Worm (Caenorhabditis elegans): ENCODE data around the gene srx-7.

srx-7 gene

ce11 chrV:608844-609243, 48.8 kb downstream of the srx-7 start, which contains the start of gene srw-109:
Gene srw-109, minus strand, starts transcription at chrV:608944.
- TF ChIP-seq ceh-39 (tag; optimal IDR thresholded peaks at IDR 0.05) (no peak), elt-1 (tag; optimal IDR thresholded peaks at IDR 0.05; ENCODE audit: borderline replicate concordance, insufficient read depth) (no peak), flh-1 (GFP tag; optimal IDR thresholded peaks at IDR 0.05) (no peak), ceh-83 (GFP tag; optimal IDR thresholded peaks at IDR 0.05) (no peak), nhr-28 (tag; optimal IDR thresholded peaks at IDR 0.05) (no peak), sptf-1 (tag; optimal IDR thresholded peaks at IDR 0.05) (no peak), sem-2 (GFP tag; optimal IDR thresholded peaks at IDR 0.05) (no peak), mls-2 (tag; optimal IDR thresholded peaks at IDR 0.05) (no peak), lsy-2 (tag; optimal IDR thresholded peaks at IDR 0.05) (no peak), M03D4.4 (tag; optimal IDR thresholded peaks at IDR 0.05) (no peak), unc-62 (GFP tag; optimal IDR thresholded peaks at IDR 0.05) (no peak), ztf-11 (tag; optimal IDR thresholded peaks at IDR 0.05) (no peak)

- TF ChIP-seq elt-3 (tag; optimal IDR thresholded peaks at IDR 0.05) (no peak), cnd-1 (tag; optimal IDR thresholded peaks at IDR 0.05) (no peak), ceh-83 (GFP tag; optimal IDR thresholded peaks at IDR 0.05) (no peak), nhr-12 (tag; optimal IDR thresholded peaks at IDR 0.05) (no peak), ztf-11 (tag; optimal IDR thresholded peaks at IDR 0.05) (no peak), M03D4.4 (tag; optimal IDR thresholded peaks at IDR 0.05) (no peak), lin-13 (tag; optimal IDR thresholded peaks at IDR 0.05) (no peak), nhr-2 (tag; optimal IDR thresholded peaks at IDR 0.05) (no peak), hlh-1 (tag; optimal IDR thresholded peaks at IDR 0.05) (no peak), nhr-76 (tag; optimal IDR thresholded peaks at IDR 0.05) (no peak), nhr-237 (tag; optimal IDR thresholded peaks at IDR 0.05) (no peak), unc-39 (tag; optimal IDR thresholded peaks at IDR 0.05) (no peak), sem-2 (GFP tag; optimal IDR thresholded peaks at IDR 0.05) (no peak), unc-120 (tag; optimal IDR thresholded peaks at IDR 0.05; ENCODE audit: poor library complexity, severe bottlenecking) (no peak), lsy-2 (tag; optimal IDR thresholded peaks at IDR 0.05) (no peak), tbx-8 (GFP tag; optimal IDR thresholded peaks at IDR 0.05) (no peak), drap-1 (GFP tag; optimal IDR thresholded peaks at IDR 0.05) (no peak), mls-2 (tag; optimal IDR thresholded peaks at IDR 0.05) (no peak), nhr-28 (tag; optimal IDR thresholded peaks at IDR 0.05) (no peak)
Measured at ce11 chrV:609671-610070, 49.7 kb downstream of the srx-7 start, which contains the start of gene srlf-36. Gene srlf-36, minus strand, starts transcription at chrV:609771.

- no peak for TF ChIP-seq ztf-11 (tag; optimal IDR thresholded peaks at IDR 0.05)
- TF ChIP-seq cnd-1 (tag; optimal IDR thresholded peaks at IDR 0.05): no peak
- TF ChIP-seq tbx-8 (GFP tag; optimal IDR thresholded peaks at IDR 0.05): no peak
- TF ChIP-seq ceh-83 (GFP tag; optimal IDR thresholded peaks at IDR 0.05): no peak
- TF ChIP-seq ceh-39 (tag; optimal IDR thresholded peaks at IDR 0.05): no peak
Measured at ce11 chrV:610217-610616, 50.2 kb downstream of the srx-7 start, which contains the start of gene nhr-90. Gene nhr-90, plus strand, starts transcription at chrV:610512.
